Fruit fly (Drosophila melanogaster) whole organism, embryonic: Measurements from ENCODE around the gene Cyp4g15.
A peak's percentile ranks its signal among the peaks of the same experiment; 100 is the strongest.

Experiments
- Ada2b ChIP-seq: fragments of 200-800 bp; sonication (Bioruptor generic); IDR thresholded peaks from 2 replicates; pipeline ENCODE4 v1.3.6; 2022; ENCODE audit warnings: missing biosample characterization, missing genetic modification characterization
- Aef1 ChIP-seq: fragments of 200-800 bp; sonication (Bioruptor generic); IDR thresholded peaks from 3 replicates; pipeline ENCODE4 v1.3.6; 2022; ENCODE audit warnings: missing biosample characterization, missing genetic modification characterization
- B-H2 ChIP-seq: fragments of 200-800 bp; sonication (Bioruptor generic); optimal IDR thresholded peaks from 2 replicates; lab custom pipeline; 2018; ENCODE audit warnings: missing biosample characterization, mild to moderate bottlenecking, missing genetic modification characterization
- CG1024 ChIP-seq: fragments of 200-800 bp; sonication (Bioruptor generic); IDR thresholded peaks from 2 replicates; pipeline ENCODE4 v1.3.6; 2022; ENCODE audit warnings: missing biosample characterization, missing genetic modification characterization
- CG11456 ChIP-seq: fragments of 200-800 bp; sonication (Bioruptor generic); IDR thresholded peaks from 3 replicates; pipeline ENCODE4 v1.3.6; 2022; ENCODE audit warnings: missing biosample characterization, missing genetic modification characterization
- CG14014 ChIP-seq: fragments of 200-800 bp; sonication (Bioruptor generic); IDR thresholded peaks from 2 replicates; pipeline ENCODE4 v1.3.6; 2022; ENCODE audit warnings: missing biosample characterization, missing genetic modification characterization
- CG14050 ChIP-seq: fragments of 200-800 bp; sonication (Bioruptor generic); IDR thresholded peaks from 3 replicates; pipeline ENCODE4 v1.3.6; 2022; ENCODE audit warnings: missing biosample characterization, missing genetic modification characterization
- CG14441 ChIP-seq: fragments of 200-800 bp; sonication (Bioruptor generic); IDR thresholded peaks from 2 replicates; pipeline ENCODE4 v1.3.6; 2022; ENCODE audit warnings: missing biosample characterization, missing genetic modification characterization
- CG1603 ChIP-seq: fragments of 200-800 bp; sonication (Bioruptor generic); optimal IDR thresholded peaks from 2 replicates; lab custom pipeline; 2019; ENCODE audit warnings: missing biosample characterization, mild to moderate bottlenecking, missing genetic modification characterization, moderate library complexity
- CG32532 ChIP-seq: fragments of 200-800 bp; sonication (Bioruptor generic); IDR thresholded peaks from 2 replicates; pipeline ENCODE4 v1.3.6; 2022; ENCODE audit warnings: missing biosample characterization, missing genetic modification characterization
- CG32772 ChIP-seq: fragments of 200-800 bp; sonication (Bioruptor generic); IDR thresholded peaks from 2 replicates; pipeline ENCODE4 v1.3.6; 2022; ENCODE audit warnings: missing biosample characterization, missing genetic modification characterization
- CG4854 ChIP-seq: fragments of 200-800 bp; sonication (Bioruptor generic); optimal IDR thresholded peaks from 2 replicates; lab custom pipeline; 2016; ENCODE audit warnings: missing biosample characterization, missing genetic modification characterization, inconsistent platforms
- CG6175 ChIP-seq: fragments of 200-800 bp; sonication (Bioruptor generic); IDR thresholded peaks from 3 replicates; pipeline ENCODE4 v1.3.6; 2022; ENCODE audit warnings: missing biosample characterization, missing genetic modification characterization
- CG7839 ChIP-seq: fragments of 200-800 bp; sonication (Bioruptor generic); optimal IDR thresholded peaks from 3 replicates; lab custom pipeline; 2018; ENCODE audit warnings: missing biosample characterization, mild to moderate bottlenecking, missing genetic modification characterization, moderate library complexity
- CG9932 ChIP-seq: fragments of 200-800 bp; sonication (Bioruptor generic); IDR thresholded peaks from 2 replicates; pipeline ENCODE4 v1.3.6; 2022; ENCODE audit warnings: missing biosample characterization, missing genetic modification characterization
- Chrac-16 ChIP-seq: fragments of 200-800 bp; sonication (Bioruptor generic); optimal IDR thresholded peaks from 3 replicates; lab custom pipeline; 2016; ENCODE audit warnings: missing biosample characterization, missing genetic modification characterization
- E2f2 ChIP-seq: fragments of 200-800 bp; sonication (Bioruptor generic); IDR thresholded peaks from 2 replicates; pipeline ENCODE4 v1.3.6; 2022; ENCODE audit warnings: missing biosample characterization, missing genetic modification characterization
- Ets65A ChIP-seq: fragments of 200-800 bp; sonication (Bioruptor generic); peaks from one replicate; lab custom pipeline; 2016; ENCODE audit warnings: missing biosample characterization, missing genetic modification characterization
- Fer2 ChIP-seq: fragments of 200-800 bp; sonication (Bioruptor generic); optimal IDR thresholded peaks from 2 replicates; lab custom pipeline; 2018; ENCODE audit warnings: missing biosample characterization, mild to moderate bottlenecking, missing genetic modification characterization, moderate library complexity
- Hr51 ChIP-seq, 2 experiments: fragments of 200-800 bp; sonication (Bioruptor generic); optimal IDR thresholded peaks; 2 replicates in 1 of 2; 3 replicates in 1 of 2; lab custom pipeline; 2016 to 2018; ENCODE audit warnings: missing biosample characterization in 2 of 2, missing genetic modification characterization in 2 of 2, mild to moderate bottlenecking in 1 of 2, moderate library complexity in 1 of 2
- Med ChIP-seq: fragments of 200-800 bp; sonication (Bioruptor generic); peaks from one replicate; lab custom pipeline; 2016; ENCODE audit warnings: missing biosample characterization, missing genetic modification characterization, mild to moderate bottlenecking, inconsistent platforms, moderate library complexity
- Nf-YA ChIP-seq: fragments of 200-800 bp; sonication (Bioruptor generic); IDR thresholded peaks from 2 replicates; pipeline ENCODE4 v1.3.6; 2022; ENCODE audit warnings: missing biosample characterization, missing genetic modification characterization
- Oli ChIP-seq: fragments of 200-800 bp; sonication (Bioruptor generic); optimal IDR thresholded peaks from 2 replicates; lab custom pipeline; 2018; ENCODE audit warnings: missing biosample characterization, mild to moderate bottlenecking, missing genetic modification characterization, moderate library complexity
- Pdp1 ChIP-seq, 2 experiments: fragments of 200-800 bp; sonication (Bioruptor generic); optimal IDR thresholded peaks; 3 replicates each; lab custom pipeline; 2016; ENCODE audit warnings: missing biosample characterization in 2 of 2, missing genetic modification characterization in 2 of 2, mild to moderate bottlenecking in 1 of 2, moderate library complexity in 1 of 2
- Rfx ChIP-seq: fragments of 200-800 bp; sonication (Bioruptor generic); IDR thresholded peaks from 2 replicates; pipeline ENCODE4 v1.3.6; 2022; ENCODE audit warnings: missing biosample characterization, missing genetic modification characterization
- Scr ChIP-seq: fragments of 200-800 bp; sonication (Bioruptor generic); IDR thresholded peaks from 2 replicates; pipeline ENCODE4 v1.3.6; 2022; ENCODE audit warnings: missing biosample characterization, missing genetic modification characterization; ENCODE audit not compliant: partially characterized antibody
- Sin3A ChIP-seq: fragments of >200 bp; optimal IDR thresholded peaks from 2 replicates; lab custom pipeline; 2018
- Sox100B ChIP-seq: fragments of 200-800 bp; sonication (Bioruptor generic); optimal IDR thresholded peaks from 3 replicates; lab custom pipeline; 2018; ENCODE audit warnings: missing biosample characterization, mild to moderate bottlenecking, missing genetic modification characterization
- Sox102F ChIP-seq: fragments of 200-800 bp; sonication (Bioruptor generic); optimal IDR thresholded peaks from 2 replicates; lab custom pipeline; 2018; ENCODE audit warnings: missing biosample characterization, mild to moderate bottlenecking, missing genetic modification characterization, moderate library complexity
- Xbp1 ChIP-seq: fragments of 200-800 bp; sonication (Bioruptor generic); optimal IDR thresholded peaks from 3 replicates; lab custom pipeline; 2016; ENCODE audit warnings: missing biosample characterization, mild to moderate bottlenecking, missing genetic modification characterization
- dmrt99B ChIP-seq: fragments of 200-800 bp; sonication (Bioruptor generic); optimal IDR thresholded peaks from 2 replicates; lab custom pipeline; 2018; ENCODE audit warnings: missing biosample characterization, mild to moderate bottlenecking, missing genetic modification characterization, moderate library complexity
- dysf ChIP-seq: fragments of 200-800 bp; sonication (Bioruptor generic); IDR thresholded peaks from 3 replicates; pipeline ENCODE4 v1.3.6; 2022; ENCODE audit warnings: missing biosample characterization, missing genetic modification characterization
- gsb ChIP-seq: fragments of 200-800 bp; sonication (Bioruptor generic); IDR thresholded peaks from 2 replicates; pipeline ENCODE4 v1.3.6; 2022; ENCODE audit warnings: missing biosample characterization, missing genetic modification characterization
- hbn ChIP-seq: fragments of 200-800 bp; sonication (Bioruptor generic); IDR thresholded peaks from 2 replicates; pipeline ENCODE4 v1.3.6; 2022; ENCODE audit warnings: missing biosample characterization, missing genetic modification characterization; ENCODE audit not compliant: partially characterized antibody
- hkb ChIP-seq, 2 experiments: fragments of 200-800 bp in 1 of 2; fragments of >200 bp in 1 of 2; sonication (Bioruptor generic) in 1 of 2; IDR thresholded peaks in 1 of 2; optimal IDR thresholded peaks in 1 of 2; 2 replicates each; pipeline versions ENCODE4 v1.3.6 to Lab custom; 2017 to 2022; ENCODE audit warnings: missing biosample characterization in 1 of 2, missing genetic modification characterization in 1 of 2
- lab ChIP-seq: fragments of 200-800 bp; sonication (Bioruptor generic); optimal IDR thresholded peaks from 3 replicates; lab custom pipeline; 2017; ENCODE audit warnings: missing biosample characterization, missing genetic modification characterization, mild to moderate bottlenecking, moderate library complexity, missing genetic modification reagents
- mam ChIP-seq: fragments of 200-800 bp; sonication (Bioruptor generic); optimal IDR thresholded peaks from 3 replicates; lab custom pipeline; 2016; ENCODE audit warnings: missing biosample characterization, missing genetic modification characterization
- mirr ChIP-seq: fragments of 200-800 bp; sonication (Bioruptor generic); optimal IDR thresholded peaks from 3 replicates; lab custom pipeline; 2018; ENCODE audit warnings: missing biosample characterization, mild to moderate bottlenecking, missing genetic modification characterization
- prd ChIP-seq, 3 experiments: fragments of >200 bp in 2 of 3; fragments of 200-800 bp in 1 of 3; sonication (Bioruptor generic) in 1 of 3; optimal IDR thresholded peaks in 2 of 3; IDR thresholded peaks in 1 of 3; 2 replicates in 2 of 3; 3 replicates in 1 of 3; pipeline versions ENCODE4 v1.3.6 to Lab custom; 2017 to 2022; ENCODE audit warnings: missing biosample characterization in 1 of 3, missing genetic modification characterization in 1 of 3
- row ChIP-seq: fragments of 200-800 bp; sonication (Bioruptor generic); IDR thresholded peaks from 3 replicates; pipeline ENCODE4 v1.3.6; 2022; ENCODE audit warnings: missing biosample characterization, missing genetic modification characterization
- sens ChIP-seq: fragments of 200-800 bp; sonication (Bioruptor generic); peaks from one replicate; lab custom pipeline; 2016; ENCODE audit warnings: missing biosample characterization, missing genetic modification characterization
- slbo ChIP-seq: fragments of 200-800 bp; sonication (Bioruptor generic); IDR thresholded peaks from 2 replicates; pipeline ENCODE4 v1.3.6; 2022; ENCODE audit warnings: missing biosample characterization, missing genetic modification characterization
- so ChIP-seq: fragments of 200-800 bp; sonication (Bioruptor generic); IDR thresholded peaks from 3 replicates; pipeline ENCODE4 v1.3.6; 2022; ENCODE audit warnings: missing biosample characterization, missing genetic modification characterization
- sr ChIP-seq: fragments of 200-800 bp; sonication (Bioruptor generic); IDR thresholded peaks from 3 replicates; pipeline ENCODE4 v1.3.6; 2022; ENCODE audit warnings: missing biosample characterization, missing genetic modification characterization
- ssp ChIP-seq: fragments of 200-800 bp; sonication (Bioruptor generic); IDR thresholded peaks from 2 replicates; pipeline ENCODE4 v1.3.6; 2022; ENCODE audit warnings: missing biosample characterization, missing genetic modification characterization
- tgo ChIP-seq: fragments of 200-800 bp; sonication (Bioruptor generic); IDR thresholded peaks from 3 replicates; pipeline ENCODE4 v1.3.6; 2022; ENCODE audit warnings: missing biosample characterization, missing genetic modification characterization
- vvl ChIP-seq: fragments of 200-800 bp; sonication (Bioruptor generic); IDR thresholded peaks from 2 replicates; pipeline ENCODE4 v1.3.6; 2022; ENCODE audit warnings: missing biosample characterization, missing genetic modification characterization
- wdn ChIP-seq: fragments of 200-800 bp; sonication (Bioruptor generic); IDR thresholded peaks from 2 replicates; pipeline ENCODE4 v1.3.6; 2022; ENCODE audit warnings: missing biosample characterization, missing genetic modification characterization
- zfh1 ChIP-seq: fragments of 200-800 bp; sonication (Bioruptor generic); IDR thresholded peaks from 3 replicates; pipeline ENCODE4 v1.3.6; 2022; ENCODE audit warnings: missing biosample characterization, missing genetic modification characterization

The Cyp4g15 gene

dm6 chrX:11466757-11467156 is 10.1 kb upstream of the Cyp4g15 start:
- TF ChIP-seq Ets65A (GFP tag; lab: Kevin White, UChicago) (peak; percentile 87), CG4854 (GFP tag; lab: Kevin White, UChicago) (no peak), Xbp1 (GFP tag; lab: Kevin White, UChicago) (peak; percentile 5), CG1603 (tag; lab: Kevin White, UChicago) (peak; percentile 32), B-H2 (GFP tag; lab: Kevin White, UChicago) (no peak), CG9932 (GFP tag; lab: Robert Waterston, UW) (peak; percentile 30; the same call in 1 of the 2 replicates), Fer2 (no peak), CG14014 (GFP tag; lab: Robert Waterston, UW) (0 out of 2 replicates have a peak, but pooled peaks have one; percentile 32), lab (GFP tag; lab: Kevin White, UChicago) (peak; percentile 28), Chrac-16 (GFP tag; lab: Kevin White, UChicago) (no peak), CG14441 (GFP tag; lab: Robert Waterston, UW) (0 out of 2 replicates have a peak, but pooled peaks have one; percentile 28), Pdp1 (GFP tag; optimal IDR thresholded peaks at IDR 0.05; lab: Kevin White, UChicago) (peak in 1 of 2 experiments; percentile 9), Oli (tag; lab: Kevin White, UChicago) (peak; percentile 15), CG14050 (GFP tag; lab: Robert Waterston, UW) (peak; percentile 17; the same call in 1 of the 3 replicates), sr (no peak), zfh1 (GFP tag; lab: Robert Waterston, UW) (peak; percentile 47; the same call in 1 of the 3 replicates), CG32532 (GFP tag; lab: Robert Waterston, UW) (0 out of 2 replicates have a peak, but pooled peaks have one; percentile 44), prd (optimal IDR thresholded peaks at IDR 0.05; lab: Kevin White, UChicago) (no peak), prd (GFP tag; IDR thresholded peaks at IDR 0.05; lab: Robert Waterston, UW) (peak; percentile 30; the same call in 2 of the 3 replicates), hbn (GFP tag; lab: Robert Waterston, UW) (no peak), hkb (optimal IDR thresholded peaks at IDR 0.05; lab: Kevin White, UChicago) (no peak), hkb (GFP tag; IDR thresholded peaks at IDR 0.05; lab: Robert Waterston, UW) (0 out of 2 replicates have a peak, but pooled peaks have one; percentile 18), sens (peak; percentile 32), dysf (GFP tag; lab: Robert Waterston, UW) (peak; percentile 48; the same call in 2 of the 3 replicates), ssp (0 out of 2 replicates have a peak, but pooled peaks have one; percentile 10), Scr (no peak), CG1024 (GFP tag; lab: Robert Waterston, UW) (no peak), Hr51 (GFP tag; optimal IDR thresholded peaks at IDR 0.05; lab: Kevin White, UChicago) (peak in 1 of 2 experiments; percentile 34), Rfx (GFP tag; lab: Robert Waterston, UW) (peak; percentile 55; the same call in 1 of the 2 replicates), Med (peak; percentile 81), Aef1 (peak; percentile 11; the same call in 1 of the 3 replicates), Nf-YA (GFP tag; lab: Robert Waterston, UW) (no peak), Sox102F (GFP tag; lab: Kevin White, UChicago) (peak; percentile 25), dmrt99B (tag; lab: Kevin White, UChicago) (peak; percentile 42), vvl (GFP tag; lab: Robert Waterston, UW) (peak; percentile 31; the same call in 1 of the 2 replicates), so (GFP tag; lab: Robert Waterston, UW) (0 out of 3 replicates have a peak, but pooled peaks have one; percentile 44), row (peak; percentile 49), mirr (GFP tag; lab: Kevin White, UChicago) (no peak), CG11456 (GFP tag; lab: Robert Waterston, UW) (0 out of 3 replicates have a peak, but pooled peaks have one; percentile 13), Sox100B (GFP tag; lab: Kevin White, UChicago) (no peak), mam (GFP tag; lab: Kevin White, UChicago) (peak; percentile 22), wdn (0 out of 2 replicates have a peak, but pooled peaks have one; percentile 32), slbo (GFP tag; lab: Robert Waterston, UW) (peak; percentile 49), gsb (GFP tag; lab: Robert Waterston, UW) (no peak), Sin3A (no peak), Ada2b (GFP tag; lab: Robert Waterston, UW) (0 out of 2 replicates have a peak, but pooled peaks have one; percentile 22), tgo (peak; percentile 35; the same call in 1 of the 3 replicates), CG7839 (tag; lab: Kevin White, UChicago) (peak; percentile 14), CG32772 (GFP tag; lab: Robert Waterston, UW) (0 out of 2 replicates have a peak, but pooled peaks have one; percentile 23), CG6175 (GFP tag; lab: Robert Waterston, UW) (0 out of 3 replicates have a peak, but pooled peaks have one; percentile 28), E2f2 (GFP tag; lab: Robert Waterston, UW) (no peak)
